Worm (Caenorhabditis elegans) whole organism, late embryonic: Measurements from ENCODE around the gene abts-2.

ENCODE experiments used
- F13H6.1 ChIP-seq: sonication (generic microtip); optimal IDR thresholded peaks from 2 replicates; lab custom pipeline; 2016; ENCODE audit warnings: missing genetic modification characterization, missing compliant biosample characterization
- K02D7.2 ChIP-seq: sonication (generic microtip); optimal IDR thresholded peaks from 2 replicates; lab custom pipeline; 2017; ENCODE audit warnings: mild to moderate bottlenecking, missing genetic modification characterization, missing compliant biosample characterization
- ama-1 ChIP-seq: fragments of 150-350 bp; optimal IDR thresholded peaks from 2 replicates; lab custom pipeline; 2014
- ceh-18 ChIP-seq: sonication (generic microtip); optimal IDR thresholded peaks from 2 replicates; lab custom pipeline; 2016; ENCODE audit warnings: missing genetic modification characterization, missing compliant biosample characterization
- ceh-9 ChIP-seq: sonication (generic microtip); optimal IDR thresholded peaks from 2 replicates; lab custom pipeline; 2016; ENCODE audit warnings: mild to moderate bottlenecking, missing genetic modification characterization, inconsistent platforms, missing compliant biosample characterization
- dve-1 ChIP-seq: sonication (generic microtip); optimal IDR thresholded peaks from 2 replicates; lab custom pipeline; 2017; ENCODE audit warnings: antibody characterized with exemption, mild to moderate bottlenecking, missing genetic modification characterization, missing compliant biosample characterization
- ets-4 ChIP-seq: sonication (generic microtip); optimal IDR thresholded peaks from 2 replicates; lab custom pipeline; 2016; ENCODE audit warnings: missing genetic modification characterization, missing compliant biosample characterization
- fkh-10 ChIP-seq: fragments of 150-350 bp; optimal IDR thresholded peaks from 2 replicates; lab custom pipeline; 2014; ENCODE audit warnings: missing biosample characterization, missing genetic modification reagents, missing genetic modification characterization
- lin-11 ChIP-seq: fragments of 200-800 bp; sonication (Bioruptor generic); optimal IDR thresholded peaks from 2 replicates; lab custom pipeline; 2018; ENCODE audit warnings: mild to moderate bottlenecking, missing genetic modification characterization, missing compliant biosample characterization
- nhr-232 ChIP-seq: sonication (generic microtip); optimal IDR thresholded peaks from 2 replicates; lab custom pipeline; 2016; ENCODE audit warnings: missing genetic modification characterization, missing compliant biosample characterization
- pha-4 ChIP-seq: fragments of 150-350 bp; optimal IDR thresholded peaks from 2 replicates; lab custom pipeline; 2018; ENCODE audit warnings: missing biosample characterization, missing genetic modification reagents, missing genetic modification characterization
- tbx-2 ChIP-seq: sonication (generic microtip); optimal IDR thresholded peaks from 2 replicates; lab custom pipeline; 2016; ENCODE audit warnings: missing genetic modification characterization, missing compliant biosample characterization
- tbx-7 ChIP-seq: sonication (generic microtip); optimal IDR thresholded peaks from 2 replicates; lab custom pipeline; 2016; ENCODE audit warnings: missing genotype, missing genetic modification characterization, missing compliant biosample characterization
- unc-55 ChIP-seq: sonication (generic microtip); optimal IDR thresholded peaks from 2 replicates; lab custom pipeline; 2017; ENCODE audit warnings: missing biosample characterization, missing genetic modification reagents, missing genetic modification characterization

ce11 chrX:11632107-11632506 is 46.6 kb downstream of the abts-2 start, which contains the start of gene sto-6:
- TF ChIP-seq fkh-10 (no peak), dve-1 (tag; lab: Kevin White, UChicago) (no peak), tbx-2 (tag; lab: Kevin White, UChicago) (no peak), tbx-7 (no peak), ama-1 (lab: Kevin White, UChicago) (no peak), ets-4 (tag; lab: Kevin White, UChicago) (no peak), ceh-9 (tag; lab: Kevin White, UChicago) (no peak), lin-11 (tag; lab: Kevin White, UChicago) (no peak), nhr-232 (no peak), unc-55 (GFP tag; lab: Kevin White, UChicago) (no peak), F13H6.1 (tag; lab: Kevin White, UChicago) (no peak), K02D7.2 (tag; lab: Kevin White, UChicago) (no peak), pha-4 (tag; lab: Kevin White, UChicago) (no peak), ceh-18 (no peak)
